Worm (Caenorhabditis elegans) whole organism, L1 larva: ENCODE results near the gene F46C5.7.

Source experiments
- C04F5.9 ChIP-seq: sonication (generic microtip); optimal IDR thresholded peaks from 2 replicates; lab custom pipeline; 2016; ENCODE audit warnings: missing genetic modification characterization, missing compliant biosample characterization
- C16A3.4 ChIP-seq: fragments of 150-350 bp; optimal IDR thresholded peaks from 2 replicates; lab custom pipeline; 2014; ENCODE audit warnings: missing biosample characterization, missing genetic modification characterization
- F16B12.6 ChIP-seq: fragments of 150-350 bp; optimal IDR thresholded peaks from 2 replicates; lab custom pipeline; 2014; ENCODE audit warnings: missing biosample characterization, missing genetic modification characterization
- alr-1 ChIP-seq: fragments of 200-800 bp; sonication (Bioruptor generic); optimal IDR thresholded peaks from 2 replicates; lab custom pipeline; 2018; ENCODE audit warnings: borderline replicate concordance, mild to moderate bottlenecking, missing genetic modification characterization, missing compliant biosample characterization
- aly-2 ChIP-seq: fragments of 150-350 bp; optimal IDR thresholded peaks from 2 replicates; lab custom pipeline; 2014; ENCODE audit warnings: missing biosample characterization, missing genetic modification characterization
- blmp-1 ChIP-seq: fragments of 150-350 bp; optimal IDR thresholded peaks from 2 replicates; lab custom pipeline; 2014; ENCODE audit warnings: missing biosample characterization, missing genetic modification characterization
- ceh-63 ChIP-seq: fragments of 200-800 bp; sonication (Bioruptor generic); optimal IDR thresholded peaks from 2 replicates; lab custom pipeline; 2018; ENCODE audit warnings: mild to moderate bottlenecking, missing genetic modification characterization, missing compliant biosample characterization
- ceh-8 ChIP-seq: fragments of 200-800 bp; sonication (Bioruptor generic); optimal IDR thresholded peaks from 2 replicates; lab custom pipeline; 2018; ENCODE audit warnings: mild to moderate bottlenecking, missing genetic modification characterization, moderate library complexity, missing compliant biosample characterization
- ceh-82 ChIP-seq, 3 experiments: fragments of 150-350 bp in 1 of 3; sonication (generic microtip) in 2 of 3; optimal IDR thresholded peaks; 2 replicates each; lab custom pipeline; 2014 to 2017; ENCODE audit warnings: missing biosample characterization in 3 of 3, missing genetic modification characterization in 3 of 3
- ces-1 ChIP-seq: fragments of 150-350 bp; optimal IDR thresholded peaks from 2 replicates; lab custom pipeline; 2014; ENCODE audit warnings: missing biosample characterization, missing genetic modification reagents, missing genetic modification characterization
- efl-1 ChIP-seq, 4 experiments: fragments of 150-350 bp; optimal IDR thresholded peaks in 3 of 4; peaks in 1 of 4; 1 replicate in 1 of 4; 2 replicates in 3 of 4; lab custom pipeline; 2014; ENCODE audit warnings: missing biosample characterization in 2 of 4, missing genetic modification characterization in 2 of 4, missing genetic modification reagents in 2 of 4
- efl-3 ChIP-seq: fragments of 200-800 bp; sonication (Bioruptor generic); optimal IDR thresholded peaks from 2 replicates; lab custom pipeline; 2018; ENCODE audit warnings: mild to moderate bottlenecking, missing genetic modification characterization, missing compliant biosample characterization
- elt-2 ChIP-seq: sonication (generic microtip); optimal IDR thresholded peaks from 2 replicates; lab custom pipeline; 2016; ENCODE audit warnings: missing genetic modification characterization, mild to moderate bottlenecking, inconsistent platforms, missing compliant biosample characterization, missing genetic modification reagents
- elt-3 ChIP-seq, 6 experiments: fragments of 150-350 bp in 1 of 6; sonication (generic microtip); optimal IDR thresholded peaks; 2 replicates each; lab custom pipeline; 2017 to 2018; ENCODE audit warnings: missing biosample characterization in 6 of 6, missing genetic modification characterization in 6 of 6, inconsistent platforms in 1 of 6
- fkh-8 ChIP-seq: sonication (generic microtip); optimal IDR thresholded peaks from 2 replicates; lab custom pipeline; 2016; ENCODE audit warnings: mild to moderate bottlenecking, missing genetic modification characterization, missing compliant biosample characterization
- fos-1 ChIP-seq: fragments of 150-350 bp; optimal IDR thresholded peaks from 2 replicates; lab custom pipeline; 2014; ENCODE audit warnings: missing biosample characterization, missing genetic modification characterization
- grh-1 ChIP-seq: fragments of 200-800 bp; sonication (Bioruptor generic); IDR thresholded peaks from 2 replicates; pipeline ENCODE4 v1.3.6; 2022; ENCODE audit warnings: missing genetic modification reagents, missing genetic modification characterization, missing compliant biosample characterization
- hlh-17 ChIP-seq: fragments of 200-800 bp; sonication (Bioruptor generic); optimal IDR thresholded peaks from 2 replicates; lab custom pipeline; 2018; ENCODE audit warnings: missing genetic modification characterization, mild to moderate bottlenecking, missing compliant biosample characterization, moderate library complexity, borderline replicate concordance
- hlh-4 ChIP-seq: sonication (generic microtip); optimal IDR thresholded peaks from 2 replicates; lab custom pipeline; 2016; ENCODE audit warnings: mild to moderate bottlenecking, missing genetic modification characterization, missing compliant biosample characterization
- hpl-2 ChIP-seq: fragments of 150-350 bp; optimal IDR thresholded peaks from 2 replicates; lab custom pipeline; 2014; ENCODE audit warnings: missing biosample characterization, missing genetic modification reagents, missing genetic modification characterization
- irx-1 ChIP-seq: sonication (generic microtip); optimal IDR thresholded peaks from 2 replicates; lab custom pipeline; 2016; ENCODE audit warnings: missing genetic modification characterization, missing compliant biosample characterization
- isw-1 ChIP-seq: fragments of 200-800 bp; sonication (Bioruptor generic); IDR thresholded peaks from 2 replicates; pipeline ENCODE4 v1.3.6; 2022; ENCODE audit warnings: missing genetic modification characterization, missing compliant biosample characterization
- lin-15B ChIP-seq: fragments of 150-350 bp; sonication (generic microtip); optimal IDR thresholded peaks from 3 replicates; lab custom pipeline; 2014; ENCODE audit warnings: missing biosample characterization, missing genetic modification characterization
- lin-35 ChIP-seq, 2 experiments: fragments of 150-350 bp; optimal IDR thresholded peaks; 2 replicates each; lab custom pipeline; 2014; ENCODE audit warnings: missing biosample characterization in 2 of 2, missing genetic modification characterization in 2 of 2, missing genetic modification reagents in 2 of 2
- lin-39 ChIP-seq: fragments of 150-350 bp; optimal IDR thresholded peaks from 2 replicates; lab custom pipeline; 2014; ENCODE audit warnings: missing biosample characterization, missing genetic modification reagents, missing genetic modification characterization
- lir-3 ChIP-seq: sonication (generic microtip); optimal IDR thresholded peaks from 2 replicates; lab custom pipeline; 2016; ENCODE audit warnings: mild to moderate bottlenecking, missing genetic modification characterization, moderate library complexity, missing compliant biosample characterization; ENCODE audit not compliant: poor library complexity
- mef-2 ChIP-seq: fragments of 150-350 bp; optimal IDR thresholded peaks from 2 replicates; lab custom pipeline; 2014; ENCODE audit warnings: missing biosample characterization, missing genetic modification characterization
- mep-1 ChIP-seq: fragments of 150-350 bp; optimal IDR thresholded peaks from 2 replicates; lab custom pipeline; 2014; ENCODE audit warnings: missing biosample characterization, missing genetic modification characterization
- nhr-11 ChIP-seq: fragments of 150-350 bp; optimal IDR thresholded peaks from 2 replicates; lab custom pipeline; 2014; ENCODE audit warnings: missing biosample characterization, missing genetic modification characterization
- nhr-19 ChIP-seq: fragments of 200-800 bp; sonication (Bioruptor generic); conservative IDR thresholded peaks from 2 replicates; pipeline ENCODE4 v1.3.6; 2022; ENCODE audit warnings: missing genetic modification characterization, missing compliant biosample characterization
- nhr-20 ChIP-seq: sonication (generic microtip); optimal IDR thresholded peaks from 2 replicates; lab custom pipeline; 2016; ENCODE audit warnings: mild to moderate bottlenecking, missing genetic modification characterization, missing compliant biosample characterization
- nhr-237 ChIP-seq: fragments of 150-350 bp; optimal IDR thresholded peaks from 2 replicates; lab custom pipeline; 2014; ENCODE audit warnings: missing biosample characterization, missing genetic modification characterization
- nhr-47 ChIP-seq: sonication (generic microtip); optimal IDR thresholded peaks from 2 replicates; lab custom pipeline; 2016; ENCODE audit warnings: mild to moderate bottlenecking, missing genetic modification characterization, moderate library complexity, missing compliant biosample characterization
- nhr-71 ChIP-seq: sonication (generic microtip); optimal IDR thresholded peaks from 2 replicates; lab custom pipeline; 2016; ENCODE audit warnings: mild to moderate bottlenecking, missing genetic modification characterization, moderate library complexity, missing compliant biosample characterization
- nhr-77 ChIP-seq: fragments of 150-350 bp; optimal IDR thresholded peaks from 2 replicates; lab custom pipeline; 2014; ENCODE audit warnings: missing biosample characterization, missing genetic modification characterization
- nhr-84 ChIP-seq: sonication (generic microtip); optimal IDR thresholded peaks from 2 replicates; lab custom pipeline; 2017; ENCODE audit warnings: missing biosample characterization, missing genetic modification characterization
- nhr-85 ChIP-seq: sonication (generic microtip); peaks from one replicate; lab custom pipeline; 2016; ENCODE audit warnings: missing genetic modification characterization, inconsistent platforms, missing compliant biosample characterization
- pag-3 ChIP-seq: sonication (generic microtip); optimal IDR thresholded peaks from 2 replicates; lab custom pipeline; 2017; ENCODE audit warnings: missing genetic modification characterization, mild to moderate bottlenecking, missing compliant biosample characterization, antibody characterized with exemption, borderline replicate concordance; ENCODE audit not compliant: insufficient read depth
- pqm-1 ChIP-seq: sonication (generic microtip); optimal IDR thresholded peaks from 3 replicates; lab custom pipeline; 2017; ENCODE audit warnings: missing biosample characterization, missing genetic modification characterization
- skn-1 ChIP-seq: fragments of 150-350 bp; optimal IDR thresholded peaks from 2 replicates; lab custom pipeline; 2014; ENCODE audit warnings: missing biosample characterization, missing genetic modification characterization
- sox-4 ChIP-seq: sonication (generic microtip); optimal IDR thresholded peaks from 2 replicates; lab custom pipeline; 2016; ENCODE audit warnings: missing genetic modification characterization, missing compliant biosample characterization
- sptf-1 ChIP-seq: fragments of 150-350 bp; optimal IDR thresholded peaks from 2 replicates; lab custom pipeline; 2014; ENCODE audit warnings: missing biosample characterization, missing genetic modification characterization
- sup-37 ChIP-seq: fragments of 200-800 bp; sonication (Bioruptor generic); optimal IDR thresholded peaks from 2 replicates; lab custom pipeline; 2018; ENCODE audit warnings: mild to moderate bottlenecking, missing genetic modification characterization, missing compliant biosample characterization
- swsn-7 ChIP-seq: sonication (generic microtip); optimal IDR thresholded peaks from 2 replicates; lab custom pipeline; 2016; ENCODE audit warnings: missing genetic modification characterization, missing compliant biosample characterization
- tlp-1 ChIP-seq: fragments of 150-350 bp; optimal IDR thresholded peaks from 2 replicates; lab custom pipeline; 2014; ENCODE audit warnings: missing biosample characterization, missing genetic modification characterization
- unc-130 ChIP-seq: fragments of 150-350 bp; optimal IDR thresholded peaks from 2 replicates; lab custom pipeline; 2017; ENCODE audit warnings: missing biosample characterization, missing genetic modification characterization, inconsistent platforms
- unc-98 ChIP-seq: fragments of 200-800 bp; sonication (Bioruptor generic); IDR thresholded peaks from 2 replicates; pipeline ENCODE4 v1.3.6; 2022; ENCODE audit warnings: missing genetic modification characterization, missing compliant biosample characterization
- zag-1 ChIP-seq: fragments of 150-350 bp; optimal IDR thresholded peaks from 2 replicates; lab custom pipeline; 2014; ENCODE audit warnings: missing biosample characterization, missing genetic modification characterization
- ztf-11 ChIP-seq, 2 experiments: sonication (generic microtip); optimal IDR thresholded peaks; 2 replicates each; lab custom pipeline; 2016 to 2017; ENCODE audit warnings: missing genetic modification characterization in 2 of 2, missing biosample characterization in 1 of 2, missing compliant biosample characterization in 1 of 2
- ztf-4 ChIP-seq: fragments of 150-350 bp; optimal IDR thresholded peaks from 2 replicates; lab custom pipeline; 2014; ENCODE audit warnings: missing biosample characterization, missing genetic modification characterization

The F46C5.7 gene

DNA sequence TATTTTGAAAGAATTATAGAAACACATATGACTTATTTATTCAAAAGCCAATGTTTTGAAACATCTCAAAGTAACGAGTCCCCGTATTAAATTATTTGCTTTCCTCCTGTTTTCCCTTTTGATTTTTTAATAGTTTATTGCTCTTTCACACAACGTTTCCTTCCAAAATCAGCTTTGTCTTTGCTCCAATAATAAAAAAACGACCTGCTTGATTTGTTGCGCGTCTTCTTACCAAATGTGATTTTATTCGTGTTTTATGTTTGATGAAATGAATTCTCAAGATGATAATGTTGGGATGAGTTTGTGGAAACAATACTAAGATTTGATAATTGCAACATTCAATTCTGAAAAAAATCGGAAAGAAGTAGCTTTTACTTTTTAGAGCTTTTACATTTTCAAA is 26.8 kb upstream of the F46C5.7 start:
- TF ChIP-seq unc-130, result no peak
- TF ChIP-seq fos-1 (tag; lab: Kevin White, UChicago), result no peak
- no peak for TF ChIP-seq skn-1 (tag; lab: Kevin White, UChicago)
- peak in 1 of 6 experiments; percentile 23 for TF ChIP-seq elt-3 (tag; optimal IDR thresholded peaks at IDR 0.05; lab: Kevin White, UChicago)
- TF ChIP-seq blmp-1, result no peak
- TF ChIP-seq efl-1 (optimal IDR thresholded peaks at IDR 0.05; lab: Kevin White, UChicago), result no peak
- peak in 1 of 2 experiments; percentile 45 for TF ChIP-seq efl-1 (GFP tag; optimal IDR thresholded peaks at IDR 0.05 in 1 of 2; lab: Kevin White, UChicago)
- no peak for TF ChIP-seq unc-98
- no peak for TF ChIP-seq nhr-11 (tag; lab: Kevin White, UChicago)

DNA sequence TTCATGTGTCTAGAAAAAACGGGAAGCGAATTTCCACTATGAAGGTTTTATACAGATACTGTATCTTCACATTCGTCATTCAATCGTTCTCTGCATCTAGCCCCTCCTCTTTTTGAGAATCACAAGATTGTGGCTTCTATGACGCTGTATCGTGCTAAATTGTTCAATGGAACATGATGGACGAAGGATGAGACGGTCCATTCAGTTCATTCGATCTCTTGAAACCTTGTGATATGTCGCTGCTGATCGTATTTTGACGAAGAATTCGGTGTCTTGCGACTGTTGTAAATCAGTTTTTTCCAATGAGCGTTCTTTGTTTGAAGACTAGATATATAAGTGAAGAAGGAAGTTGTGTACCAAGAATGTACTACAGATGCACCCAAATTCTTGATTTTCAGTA is 25.5 kb upstream of the F46C5.7 start:
- TF ChIP-seq hlh-4 (tag; lab: Kevin White, UChicago) (no peak), zag-1 (tag; lab: Kevin White, UChicago) (no peak), nhr-84 (tag; lab: Kevin White, UChicago) (no peak), elt-2 (no peak), nhr-71 (tag; lab: Kevin White, UChicago) (peak; percentile 89), mep-1 (tag; lab: Kevin White, UChicago) (peak; percentile 13), lin-39 (tag; lab: Kevin White, UChicago) (no peak), lir-3 (peak; percentile 61), mef-2 (tag; lab: Kevin White, UChicago) (no peak), unc-130 (peak; percentile 78), nhr-11 (tag; lab: Kevin White, UChicago) (no peak), sptf-1 (no peak), nhr-237 (tag; lab: Kevin White, UChicago) (no peak), lin-35 (GFP tag; optimal IDR thresholded peaks at IDR 0.05; lab: Kevin White, UChicago) (peak in 1 of 2 experiments; percentile 70), lin-15B (no peak), C04F5.9 (tag; lab: Kevin White, UChicago) (no peak), hlh-17 (no peak), C16A3.4 (peak; percentile 70), aly-2 (tag; lab: Kevin White, UChicago) (no peak), hpl-2 (no peak), ces-1 (no peak), elt-3 (tag; optimal IDR thresholded peaks at IDR 0.05; lab: Kevin White, UChicago) (peak in 5 of 6 experiments; percentile 79 to 95 (median 86)), swsn-7 (tag; lab: Kevin White, UChicago) (no peak), alr-1 (tag; lab: Kevin White, UChicago) (no peak), tlp-1 (no peak), nhr-19 (GFP tag; lab: Robert Waterston, UW) (peak; percentile 93), ceh-63 (no peak), pqm-1 (tag; lab: Kevin White, UChicago) (no peak), skn-1 (tag; lab: Kevin White, UChicago) (no peak), efl-1 (optimal IDR thresholded peaks at IDR 0.05; lab: Kevin White, UChicago) (no peak), efl-1 (GFP tag; optimal IDR thresholded peaks at IDR 0.05 in 1 of 2; lab: Kevin White, UChicago) (no peak), sup-37 (no peak), fos-1 (tag; lab: Kevin White, UChicago) (no peak), nhr-47 (peak; percentile 51), F16B12.6 (no peak), fkh-8 (tag; lab: Kevin White, UChicago) (no peak), irx-1 (tag; lab: Kevin White, UChicago) (peak; percentile 36), grh-1 (GFP tag; lab: Robert Waterston, UW) (no peak), ceh-8 (no peak), ceh-82 (tag; optimal IDR thresholded peaks at IDR 0.05; lab: Kevin White, UChicago) (peak in 1 of 3 experiments; percentile 5), ztf-4 (tag; lab: Kevin White, UChicago) (no peak), efl-3 (GFP tag; lab: Kevin White, UChicago) (no peak), nhr-85 (peak; percentile 98), isw-1 (GFP tag; lab: Robert Waterston, UW) (no peak), nhr-77 (tag; lab: Kevin White, UChicago) (peak; percentile 10), nhr-20 (tag; lab: Kevin White, UChicago) (peak; percentile 93), pag-3 (tag; lab: Kevin White, UChicago) (no peak), ztf-11 (tag; optimal IDR thresholded peaks at IDR 0.05; lab: Kevin White, UChicago) (no peak), sox-4 (tag; lab: Kevin White, UChicago) (no peak)
